Worm (Caenorhabditis elegans) whole organism, mixed stage, embryonic: ENCODE data around the gene fbxc-25.

ENCODE experiments used
- M03D4.4 ChIP-seq: sonication (generic microtip); optimal IDR thresholded peaks from 2 replicates; lab custom pipeline; 2017; ENCODE audit warnings: mild to moderate bottlenecking, missing genetic modification characterization, missing compliant biosample characterization
- bed-3 ChIP-seq: fragments of 200-800 bp; sonication (Bioruptor generic); optimal IDR thresholded peaks from 3 replicates; lab custom pipeline; 2018; ENCODE audit warnings: mild to moderate bottlenecking, missing genetic modification characterization, moderate library complexity, missing compliant biosample characterization
- blmp-1 ChIP-seq: fragments of 150-350 bp; optimal IDR thresholded peaks from 2 replicates; lab custom pipeline; 2014; ENCODE audit warnings: missing biosample characterization, missing genetic modification characterization
- ceh-39 ChIP-seq: fragments of 150-350 bp; optimal IDR thresholded peaks from 2 replicates; lab custom pipeline; 2014; ENCODE audit warnings: missing biosample characterization, missing genetic modification characterization
- ceh-83 ChIP-seq: fragments of 200-800 bp; sonication (Bioruptor generic); optimal IDR thresholded peaks from 2 replicates; lab custom pipeline; 2018; ENCODE audit warnings: mild to moderate bottlenecking, missing genetic modification characterization, missing compliant biosample characterization
- ces-1 ChIP-seq: fragments of 150-350 bp; optimal IDR thresholded peaks from 2 replicates; lab custom pipeline; 2014; ENCODE audit warnings: missing biosample characterization, missing genetic modification reagents, missing genetic modification characterization
- cnd-1 ChIP-seq: fragments of 200-800 bp; sonication (Bioruptor generic); optimal IDR thresholded peaks from 2 replicates; lab custom pipeline; 2018; ENCODE audit warnings: mild to moderate bottlenecking, missing genetic modification characterization, missing compliant biosample characterization
- elt-1 ChIP-seq: sonication (generic microtip); optimal IDR thresholded peaks from 2 replicates; lab custom pipeline; 2017; ENCODE audit warnings: missing genetic modification characterization, mild to moderate bottlenecking, missing compliant biosample characterization, antibody characterized with exemption, moderate library complexity, borderline replicate concordance; ENCODE audit not compliant: insufficient read depth
- elt-3 ChIP-seq: fragments of 150-350 bp; optimal IDR thresholded peaks from 2 replicates; lab custom pipeline; 2014; ENCODE audit warnings: missing biosample characterization, missing genetic modification characterization
- flh-1 ChIP-seq: fragments of 200-800 bp; sonication (Bioruptor generic); optimal IDR thresholded peaks from 2 replicates; lab custom pipeline; 2018; ENCODE audit warnings: mild to moderate bottlenecking, missing genetic modification characterization, moderate library complexity, missing compliant biosample characterization
- hlh-1 ChIP-seq: fragments of 150-350 bp; optimal IDR thresholded peaks from 2 replicates; lab custom pipeline; 2014; ENCODE audit warnings: missing biosample characterization, missing genetic modification reagents, missing genetic modification characterization
- lin-13 ChIP-seq: fragments of 150-350 bp; optimal IDR thresholded peaks from 2 replicates; lab custom pipeline; 2014; ENCODE audit warnings: missing biosample characterization, missing genetic modification characterization
- lin-32 ChIP-seq: fragments of 200-800 bp; sonication (Bioruptor generic); optimal IDR thresholded peaks from 2 replicates; lab custom pipeline; 2018; ENCODE audit warnings: mild to moderate bottlenecking, missing genetic modification characterization, missing compliant biosample characterization
- mep-1 ChIP-seq: fragments of 150-350 bp; optimal IDR thresholded peaks from 2 replicates; lab custom pipeline; 2017; ENCODE audit warnings: missing biosample characterization, missing genetic modification reagents, missing genetic modification characterization, inconsistent platforms
- mls-2 ChIP-seq: sonication (generic microtip); optimal IDR thresholded peaks from 2 replicates; lab custom pipeline; 2016; ENCODE audit warnings: mild to moderate bottlenecking, missing genetic modification characterization, moderate library complexity, missing compliant biosample characterization
- nhr-2 ChIP-seq: fragments of 150-350 bp; optimal IDR thresholded peaks from 2 replicates; lab custom pipeline; 2014; ENCODE audit warnings: missing biosample characterization, missing genetic modification characterization
- nhr-237 ChIP-seq: fragments of 150-350 bp; optimal IDR thresholded peaks from 2 replicates; lab custom pipeline; 2014; ENCODE audit warnings: missing biosample characterization, missing genetic modification characterization
- nhr-28 ChIP-seq: fragments of 150-350 bp; optimal IDR thresholded peaks from 2 replicates; lab custom pipeline; 2014; ENCODE audit warnings: missing biosample characterization, missing genetic modification characterization
- nhr-76 ChIP-seq: sonication (generic microtip); optimal IDR thresholded peaks from 2 replicates; lab custom pipeline; 2017; ENCODE audit warnings: missing biosample characterization, missing genetic modification characterization
- pha-4 ChIP-seq: fragments of 150-350 bp; optimal IDR thresholded peaks from 2 replicates; lab custom pipeline; 2018; ENCODE audit warnings: missing biosample characterization, missing genetic modification reagents, missing genetic modification characterization
- snpc-4 ChIP-seq: fragments of 150-350 bp; optimal IDR thresholded peaks from 2 replicates; lab custom pipeline; 2014; ENCODE audit warnings: missing biosample characterization, missing genetic modification characterization
- sptf-1 ChIP-seq: sonication (generic microtip); optimal IDR thresholded peaks from 2 replicates; lab custom pipeline; 2017; ENCODE audit warnings: mild to moderate bottlenecking, missing genetic modification characterization, moderate library complexity, missing compliant biosample characterization
- tbx-8 ChIP-seq: fragments of 200-800 bp; sonication (Bioruptor generic); optimal IDR thresholded peaks from 2 replicates; lab custom pipeline; 2018; ENCODE audit warnings: mild to moderate bottlenecking, missing genetic modification characterization, moderate library complexity, missing compliant biosample characterization
- unc-120 ChIP-seq: sonication (generic microtip); optimal IDR thresholded peaks from 2 replicates; lab custom pipeline; 2017; ENCODE audit warnings: missing genetic modification characterization, missing compliant biosample characterization; ENCODE audit not compliant: poor library complexity, severe bottlenecking
- unc-39 ChIP-seq: fragments of 150-350 bp; optimal IDR thresholded peaks from 2 replicates; lab custom pipeline; 2014; ENCODE audit warnings: missing biosample characterization, missing genetic modification characterization
- unc-62 ChIP-seq: fragments of 150-350 bp; optimal IDR thresholded peaks from 2 replicates; lab custom pipeline; 2014; ENCODE audit warnings: missing biosample characterization, missing genetic modification reagents, missing genetic modification characterization
- zip-8 ChIP-seq: fragments of 150-350 bp; optimal IDR thresholded peaks from 2 replicates; lab custom pipeline; 2014; ENCODE audit warnings: missing biosample characterization, missing genetic modification characterization
- ztf-11 ChIP-seq: fragments of 150-350 bp; optimal IDR thresholded peaks from 2 replicates; lab custom pipeline; 2014; ENCODE audit warnings: missing biosample characterization, missing genetic modification characterization

Gene fbxc-25

ce11 chrII:2300861-2301260 lies 4.8 kb upstream of the fbxc-25 start, which contains the start of gene B0281.5:
Gene B0281.5 (minus strand): TSS chrII:2300961.
- peak; percentile 21 for TF ChIP-seq ceh-39 (tag; lab: Kevin White, UChicago)
- no peak for TF ChIP-seq mls-2 (tag; lab: Kevin White, UChicago)
- TF ChIP-seq nhr-2 (tag; lab: Kevin White, UChicago) = peak; percentile 37

- TF ChIP-seq flh-1 (GFP tag; lab: Kevin White, UChicago) (no peak), nhr-76 (tag; lab: Kevin White, UChicago) (no peak), elt-1 (tag; lab: Kevin White, UChicago) (no peak), nhr-28 (tag; lab: Kevin White, UChicago) (no peak), tbx-8 (GFP tag; lab: Kevin White, UChicago) (no peak), unc-120 (no peak), ceh-83 (GFP tag; lab: Kevin White, UChicago) (no peak)
- TF ChIP-seq, all 35 proteins: peak for 0
Observed at ce11 chrII:2298742-2299141, 2.7 kb upstream of the fbxc-25 start, which contains the start of gene B0281.4. Gene B0281.4 (minus strand): TSS chrII:2298842.

ce11 chrII:2292549-2292948 lies 3.5 kb downstream of the fbxc-25 start:
- TF ChIP-seq M03D4.4 (tag; lab: Kevin White, UChicago) (no peak), unc-62 (GFP tag; lab: Kevin White, UChicago) (no peak)

- TF ChIP-seq zip-8 (tag; lab: Kevin White, UChicago) = no peak
- TF ChIP-seq mep-1 = no peak
- TF ChIP-seq lin-13 = no peak
- no peak for TF ChIP-seq unc-62 (GFP tag; lab: Kevin White, UChicago)
- TF ChIP-seq unc-39 = no peak
- no peak for TF ChIP-seq ces-1 (GFP tag; lab: Kevin White, UChicago)
- no peak for TF ChIP-seq tbx-8 (GFP tag; lab: Kevin White, UChicago)
- TF ChIP-seq mls-2 (tag; lab: Kevin White, UChicago) = no peak
- TF ChIP-seq ceh-39 (tag; lab: Kevin White, UChicago) = no peak
- TF ChIP-seq sptf-1 (tag; lab: Kevin White, UChicago) = no peak
- TF ChIP-seq nhr-2 (tag; lab: Kevin White, UChicago) = no peak
- TF ChIP-seq snpc-4 (tag; lab: Kevin White, UChicago) = no peak
- no peak for TF ChIP-seq elt-3 (tag; lab: Kevin White, UChicago)
- no peak for TF ChIP-seq nhr-237 (tag; lab: Kevin White, UChicago)
- TF ChIP-seq pha-4 (tag; lab: Kevin White, UChicago) = no peak
- no peak for TF ChIP-seq nhr-28 (tag; lab: Kevin White, UChicago)
- no peak for TF ChIP-seq blmp-1
Observed at ce11 chrII:2292027-2292426, 4.0 kb downstream of the fbxc-25 start, which contains the start of gene K09F6.7. Gene K09F6.7 (minus strand): TSS chrII:2292127.

ce11 chrII:2289441-2289840 lies 6.6 kb downstream of the fbxc-25 start:
- TF ChIP-seq lin-32 (GFP tag; lab: Kevin White, UChicago) = peak; percentile 19
- TF ChIP-seq zip-8 (tag; lab: Kevin White, UChicago) = no peak
- TF ChIP-seq, all 35 proteins: peak for 1

- TF ChIP-seq nhr-76 (tag; lab: Kevin White, UChicago) (no peak), elt-3 (tag; lab: Kevin White, UChicago) (no peak), nhr-28 (tag; lab: Kevin White, UChicago) (no peak), ztf-11 (tag; lab: Kevin White, UChicago) (no peak), mls-2 (tag; lab: Kevin White, UChicago) (no peak), hlh-1 (tag; lab: Kevin White, UChicago) (no peak), snpc-4 (tag; lab: Kevin White, UChicago) (no peak), bed-3 (GFP tag; lab: Kevin White, UChicago) (no peak), cnd-1 (tag; lab: Kevin White, UChicago) (no peak), blmp-1 (no peak), lin-32 (GFP tag; lab: Kevin White, UChicago) (no peak), nhr-2 (tag; lab: Kevin White, UChicago) (no peak), mep-1 (no peak), lin-13 (no peak), elt-1 (tag; lab: Kevin White, UChicago) (no peak)
Observed at ce11 chrII:2288798-2289197, 7.3 kb downstream of the fbxc-25 start, which contains the start of the genes K09F6.10 and K09F6.13. Gene K09F6.10 (minus strand): TSS chrII:2288883. Gene K09F6.13 (plus strand): TSS chrII:2289114.
